Fruit fly (Drosophila melanogaster): ENCODE results near the gene CG8565.
A peak's percentile ranks its signal among the peaks of the same experiment; 100 is the strongest.

The CG8565 gene

dm6 chrX:15869843-15870242 is 32.2 kb downstream of the CG8565 start, which contains the start of gene CG16952 (continued):
- TF ChIP-seq CG17829 (tag; optimal IDR thresholded peaks at IDR 0.05) (peak; percentile 4), CG11560 (tag; IDR thresholded peaks at IDR 0.05) (no peak), CG2889 (GFP tag; IDR thresholded peaks at IDR 0.05) (no peak), CG17385 (GFP tag; optimal IDR thresholded peaks at IDR 0.05) (no peak), CG13894 (tag; optimal IDR thresholded peaks at IDR 0.05) (no peak), Bdp1 (GFP tag; optimal IDR thresholded peaks at IDR 0.05) (no peak), CG30403 (GFP tag; optimal IDR thresholded peaks at IDR 0.05) (no peak), CG2116 (GFP tag; optimal IDR thresholded peaks at IDR 0.05) (peak; percentile 96), CG32772 (GFP tag; IDR thresholded peaks at IDR 0.05) (no peak), CG14667 (GFP tag; IDR thresholded peaks at IDR 0.05) (no peak), Antp (GFP tag; optimal IDR thresholded peaks at IDR 0.05) (no peak), CG17802 (tag; optimal IDR thresholded peaks at IDR 0.05) (peak; percentile 31), CG14710 (tag; optimal IDR thresholded peaks at IDR 0.05) (peak; percentile 57), CG2875 (GFP tag; optimal IDR thresholded peaks at IDR 0.05) (no peak), zf30C (GFP tag; optimal IDR thresholded peaks at IDR 0.05) (no peak), CG10274 (GFP tag; optimal IDR thresholded peaks at IDR 0.05) (no peak), tio (GFP tag; optimal IDR thresholded peaks at IDR 0.05) (no peak), gem (tag; optimal IDR thresholded peaks at IDR 0.05) (peak; percentile 9), da (GFP tag; optimal IDR thresholded peaks at IDR 0.05) (no peak), CG3065 (GFP tag; optimal IDR thresholded peaks at IDR 0.05) (no peak), salm (tag; optimal IDR thresholded peaks at IDR 0.05) (no peak), CG4282 (GFP tag; optimal IDR thresholded peaks at IDR 0.05) (no peak), CG14441 (GFP tag; IDR thresholded peaks at IDR 0.05) (no peak), Nf-YB (GFP tag; optimal IDR thresholded peaks at IDR 0.05) (no peak), CG7786 (GFP tag; optimal IDR thresholded peaks at IDR 0.05) (no peak), jigr1 (GFP tag; IDR thresholded peaks at IDR 0.05) (no peak), yki (optimal IDR thresholded peaks at IDR 0.05) (no peak), onecut (GFP tag; IDR thresholded peaks at IDR 0.05) (no peak), zen (tag; optimal IDR thresholded peaks at IDR 0.05) (no peak), CG14050 (GFP tag; IDR thresholded peaks at IDR 0.05) (no peak), CG8359 (GFP tag; optimal IDR thresholded peaks at IDR 0.05; ENCODE audit: borderline replicate concordance) (no peak), CG7271 (tag; optimal IDR thresholded peaks at IDR 0.05) (no peak), CG11723 (GFP tag; optimal IDR thresholded peaks at IDR 0.05) (no peak), aop (GFP tag; IDR thresholded peaks at IDR 0.05) (no peak), CG1602 (GFP tag; optimal IDR thresholded peaks at IDR 0.05) (no peak), tin (GFP tag; optimal IDR thresholded peaks at IDR 0.05) (no peak), gcm (GFP tag; optimal IDR thresholded peaks at IDR 0.05) (no peak), Meics (GFP tag; optimal IDR thresholded peaks at IDR 0.05) (no peak), twi (tag; optimal IDR thresholded peaks at IDR 0.05) (no peak), CG31388 (GFP tag; optimal IDR thresholded peaks at IDR 0.05) (no peak), CG9215 (GFP tag; IDR thresholded peaks at IDR 0.05) (no peak), sisA (GFP tag; IDR thresholded peaks at IDR 0.05) (no peak), dan (GFP tag; IDR thresholded peaks at IDR 0.05) (no peak), CG4617 (GFP tag; optimal IDR thresholded peaks at IDR 0.05; ENCODE audit: borderline replicate concordance) (peak; percentile 26), her (GFP tag; optimal IDR thresholded peaks at IDR 0.05) (no peak), CG17568 (GFP tag; optimal IDR thresholded peaks at IDR 0.05) (no peak), corto (GFP tag; optimal IDR thresholded peaks at IDR 0.05) (no peak), Six4 (GFP tag; optimal IDR thresholded peaks at IDR 0.05) (no peak), MBD-R2 (GFP tag; IDR thresholded peaks at IDR 0.05) (0 out of 2 replicates have a peak, but pooled peaks have one; percentile 20), CG17359 (tag; optimal IDR thresholded peaks at IDR 0.05) (no peak), CG11696 (GFP tag; IDR thresholded peaks at IDR 0.05) (no peak), sr (GFP tag; IDR thresholded peaks at IDR 0.05) (no peak), lmd (GFP tag; IDR thresholded peaks at IDR 0.05) (no peak)

All from whole organism, embryonic.